Worm (Caenorhabditis elegans) whole organism, early embryonic: ENCODE results near the gene pmp-1.

Experiments used
- B0310.2 ChIP-seq: sonication (generic microtip); optimal IDR thresholded peaks from 2 replicates; lab custom pipeline; 2016; ENCODE audit warnings: mild to moderate bottlenecking, missing genetic modification characterization, missing compliant biosample characterization
- aly-1 ChIP-seq: sonication (generic microtip); optimal IDR thresholded peaks from 2 replicates; lab custom pipeline; 2016; ENCODE audit warnings: missing genetic modification characterization, missing compliant biosample characterization
- ama-1 ChIP-seq: fragments of 150-350 bp; optimal IDR thresholded peaks from 2 replicates; lab custom pipeline; 2014
- ceh-13 ChIP-seq: fragments of 200-800 bp; sonication (Bioruptor generic); optimal IDR thresholded peaks from 2 replicates; lab custom pipeline; 2018; ENCODE audit warnings: mild to moderate bottlenecking, missing genetic modification characterization, missing compliant biosample characterization
- ceh-36 ChIP-seq: sonication (generic microtip); optimal IDR thresholded peaks from 2 replicates; lab custom pipeline; 2016; ENCODE audit warnings: missing genetic modification characterization, inconsistent platforms, missing compliant biosample characterization
- flt-1 ChIP-seq: fragments of 200-800 bp; sonication (Bioruptor generic); IDR thresholded peaks from 2 replicates; pipeline ENCODE4 v1.3.6; 2022; ENCODE audit warnings: missing genetic modification characterization, missing compliant biosample characterization
- hmbx-1 ChIP-seq: sonication (generic microtip); optimal IDR thresholded peaks from 2 replicates; lab custom pipeline; 2016; ENCODE audit warnings: mild to moderate bottlenecking, missing genetic modification characterization, missing compliant biosample characterization
- hnd-1 ChIP-seq: sonication (generic microtip); optimal IDR thresholded peaks from 2 replicates; lab custom pipeline; 2016; ENCODE audit warnings: missing genetic modification characterization, missing compliant biosample characterization
- pes-1 ChIP-seq: fragments of 200-800 bp; sonication (Bioruptor generic); IDR thresholded peaks from 2 replicates; pipeline ENCODE4 v1.3.6; 2022; ENCODE audit warnings: missing genetic modification reagents, missing genetic modification characterization, missing compliant biosample characterization
- sea-1 ChIP-seq: fragments of 200-800 bp; sonication (Bioruptor generic); conservative IDR thresholded peaks from 2 replicates; pipeline ENCODE4 v1.3.6; 2022; ENCODE audit warnings: missing genetic modification characterization, missing compliant biosample characterization
- tbx-11 ChIP-seq: fragments of 200-800 bp; sonication (Bioruptor generic); IDR thresholded peaks from 2 replicates; pipeline ENCODE4 v1.3.6; 2022; ENCODE audit warnings: missing genetic modification characterization, missing compliant biosample characterization
- tbx-37 ChIP-seq: fragments of 200-800 bp; sonication (Bioruptor generic); conservative IDR thresholded peaks from 2 replicates; pipeline ENCODE4 v1.3.6; 2022; ENCODE audit warnings: missing genetic modification reagents, missing genetic modification characterization, missing compliant biosample characterization
- tra-4 ChIP-seq: sonication (generic microtip); optimal IDR thresholded peaks from 2 replicates; lab custom pipeline; 2017; ENCODE audit warnings: missing genetic modification characterization, missing compliant biosample characterization

DNA sequence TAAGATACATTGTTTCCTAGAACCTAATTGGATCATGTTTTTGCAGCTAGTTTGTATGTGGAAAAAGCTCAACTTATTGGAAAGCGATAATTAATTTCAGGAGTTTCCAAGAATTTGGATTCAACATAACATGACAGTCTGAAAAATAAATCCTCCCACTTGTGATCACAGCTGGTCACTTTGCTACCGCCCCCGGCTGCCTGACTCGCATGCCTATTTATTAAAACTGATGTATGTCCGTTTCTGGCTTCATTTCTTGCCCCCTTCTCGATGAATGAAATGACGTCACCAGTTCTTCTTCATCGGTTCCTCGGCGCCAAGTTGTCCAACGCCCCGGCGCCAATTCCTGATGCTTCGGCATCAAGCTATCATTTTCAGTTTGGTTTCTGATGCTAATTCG lies 43.5 kb upstream of the pmp-1 start:
- TF ChIP-seq ama-1 (lab: Kevin White, UChicago) (no peak), tbx-37 (GFP tag; lab: Robert Waterston, UW) (no peak), B0310.2 (tag; lab: Kevin White, UChicago) (no peak), ceh-36 (tag; lab: Kevin White, UChicago) (no peak), pes-1 (GFP tag; lab: Robert Waterston, UW) (no peak), ceh-13 (GFP tag; lab: Kevin White, UChicago) (no peak), hmbx-1 (tag; lab: Kevin White, UChicago) (no peak), hnd-1 (tag; lab: Kevin White, UChicago) (no peak), aly-1 (tag; lab: Kevin White, UChicago) (no peak), sea-1 (GFP tag; lab: Robert Waterston, UW) (no peak), tra-4 (tag; lab: Kevin White, UChicago) (no peak), tbx-11 (GFP tag; lab: Robert Waterston, UW) (no peak), flt-1 (GFP tag; lab: Robert Waterston, UW) (no peak)
